Fruit fly (Drosophila melanogaster): ENCODE measurements around the gene CG13895.

DNA sequence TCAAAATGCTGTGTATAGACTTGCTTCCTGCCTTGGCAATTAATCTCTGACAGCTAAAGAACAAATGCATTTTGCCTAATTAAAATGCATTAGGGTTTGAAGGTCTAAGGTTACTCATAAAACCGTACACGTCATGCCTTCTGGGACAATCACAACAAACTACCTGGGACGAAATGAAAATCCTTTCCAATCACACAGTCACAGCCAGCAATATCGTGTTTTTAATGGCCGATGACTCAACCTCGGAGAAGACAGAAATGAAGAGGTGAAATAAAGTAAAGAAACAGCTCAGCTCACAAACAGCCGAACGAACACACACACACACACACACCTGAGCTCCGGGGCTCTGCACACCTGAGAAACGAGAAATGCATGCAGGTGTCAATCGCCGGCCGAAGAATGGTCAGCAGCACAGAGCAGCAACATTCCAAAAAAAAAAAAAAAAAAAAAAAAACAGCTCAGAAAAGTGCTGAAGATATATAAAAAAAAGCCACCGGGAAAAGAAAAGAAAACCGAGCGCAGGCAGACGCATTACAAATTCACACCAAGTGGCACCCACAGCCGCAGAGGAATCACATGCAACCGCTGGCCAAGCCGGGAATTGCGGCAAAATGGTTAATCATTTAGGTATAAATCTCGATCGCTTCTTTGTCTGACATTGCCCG, 24.4 kb upstream of the CG13895 start:
- TF ChIP-seq exex (tag; optimal IDR thresholded peaks at IDR 0.05): no peak
- no peak for TF ChIP-seq jing (GFP tag; optimal IDR thresholded peaks at IDR 0.05)
- peak; percentile 27 for TF ChIP-seq cg (GFP tag; optimal IDR thresholded peaks at IDR 0.05)
- TF ChIP-seq oc (tag; optimal IDR thresholded peaks at IDR 0.05): no peak
- TF ChIP-seq pnt (GFP tag; optimal IDR thresholded peaks at IDR 0.05): no peak
- TF ChIP-seq lbe (GFP tag; optimal IDR thresholded peaks at IDR 0.05): no peak
- TF ChIP-seq Dek (tag; optimal IDR thresholded peaks at IDR 0.05): no peak
- no peak for TF ChIP-seq C15 (GFP tag; IDR thresholded peaks at IDR 0.05)
- no peak for TF ChIP-seq CG17328 (GFP tag; IDR thresholded peaks at IDR 0.05)
- no peak for TF ChIP-seq Hr39 (optimal IDR thresholded peaks at IDR 0.05)
- peak; percentile 62; the same call in 1 of the 2 replicates for TF ChIP-seq CG32772 (GFP tag; IDR thresholded peaks at IDR 0.05)

Data from whole organism, embryonic.